Worm (Caenorhabditis elegans): ENCODE data around the gene gcl-1.

ce11 chrIV:13458237-13458636, 45.5 kb upstream of the gcl-1 start:
- TF ChIP-seq ztf-4 (tag; optimal IDR thresholded peaks at IDR 0.05) (no peak), unc-39 (tag; optimal IDR thresholded peaks at IDR 0.05) (no peak)
